Worm (Caenorhabditis elegans) whole organism, L3 larva: Measurements from ENCODE around the gene adt-1.
A peak's percentile ranks its signal among the peaks of the same experiment; 100 is the strongest.

Experiments
- ama-1 ChIP-seq: fragments of 150-350 bp; optimal IDR thresholded peaks from 2 replicates; lab custom pipeline; 2018
- ceh-82 ChIP-seq: fragments of 150-350 bp; optimal IDR thresholded peaks from 2 replicates; lab custom pipeline; 2014; ENCODE audit warnings: missing biosample characterization, missing genetic modification characterization
- ceh-9 ChIP-seq: sonication (generic microtip); optimal IDR thresholded peaks from 2 replicates; lab custom pipeline; 2018; ENCODE audit warnings: missing biosample characterization, missing genetic modification characterization
- lin-39 ChIP-seq: fragments of 150-350 bp; optimal IDR thresholded peaks from 2 replicates; lab custom pipeline; 2018; ENCODE audit warnings: missing biosample characterization, missing genetic modification reagents, missing genetic modification characterization
- mdl-1 ChIP-seq: fragments of 150-350 bp; optimal IDR thresholded peaks from 2 replicates; lab custom pipeline; 2014; ENCODE audit warnings: missing biosample characterization, missing genetic modification characterization
- nhr-11 ChIP-seq: fragments of 150-350 bp; optimal IDR thresholded peaks from 2 replicates; lab custom pipeline; 2014; ENCODE audit warnings: missing biosample characterization, missing genetic modification characterization
- nhr-237 ChIP-seq: fragments of 150-350 bp; optimal IDR thresholded peaks from 2 replicates; lab custom pipeline; 2014; ENCODE audit warnings: missing biosample characterization, missing genetic modification characterization
- unc-62 ChIP-seq: fragments of 150-350 bp; sonication (generic microtip); optimal IDR thresholded peaks from 4 replicates; lab custom pipeline; 2014; ENCODE audit warnings: missing biosample characterization, missing genetic modification reagents, missing genetic modification characterization
- ztf-4 ChIP-seq: fragments of 150-350 bp; optimal IDR thresholded peaks from 2 replicates; lab custom pipeline; 2014; ENCODE audit warnings: missing biosample characterization, missing genetic modification characterization

DNA sequence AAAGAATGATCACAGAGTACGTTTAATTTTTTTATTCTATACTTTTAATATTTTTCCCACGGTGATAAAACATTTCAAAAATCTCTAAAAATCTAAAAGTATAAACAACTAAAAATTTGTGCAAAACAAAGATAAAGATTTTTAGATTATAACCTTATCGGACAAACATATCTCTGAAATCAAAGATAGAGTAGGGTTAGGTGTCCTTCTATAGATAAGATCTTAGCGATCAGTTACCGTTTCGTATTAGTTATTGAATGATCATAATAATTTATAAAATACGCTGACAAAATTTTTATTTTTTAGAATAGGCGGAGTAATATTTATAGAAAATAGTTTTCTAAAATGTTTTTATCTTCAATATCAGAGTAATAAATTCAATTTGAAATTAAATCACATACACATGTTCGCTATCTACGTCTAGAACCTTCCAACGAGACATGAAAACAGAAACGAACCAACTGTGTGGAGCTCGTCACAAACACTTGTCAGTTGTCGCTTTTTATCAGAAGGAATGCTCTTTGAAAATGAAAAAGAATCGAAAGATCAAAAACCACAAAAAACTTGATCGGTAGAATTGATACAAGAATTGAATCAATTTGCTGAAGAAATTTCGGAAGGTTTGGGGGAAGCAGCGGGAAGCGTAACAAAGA is 6.9 kb upstream of the adt-1 start:
- TF ChIP-seq nhr-237 (tag; lab: Kevin White, UChicago) = no peak
- no peak for TF ChIP-seq ceh-82 (tag; lab: Kevin White, UChicago)
- no peak for TF ChIP-seq unc-62 (GFP tag; lab: Kevin White, UChicago)
- no peak for TF ChIP-seq lin-39
- no peak for TF ChIP-seq ama-1 (lab: Kevin White, UChicago)
- no peak for TF ChIP-seq mdl-1 (tag; lab: Kevin White, UChicago)
- TF ChIP-seq ztf-4 (tag; lab: Kevin White, UChicago) = no peak
- no peak for TF ChIP-seq ceh-9 (tag; lab: Kevin White, UChicago)
- peak; percentile 18 for TF ChIP-seq nhr-11 (tag; lab: Kevin White, UChicago)
